Worm (Caenorhabditis elegans) whole organism, L2 larva: ENCODE data around the gene pyt-1.

Experiments
- F13H6.1 ChIP-seq: sonication (generic microtip); optimal IDR thresholded peaks from 2 replicates; lab custom pipeline; 2016; ENCODE audit warnings: missing genetic modification characterization, missing compliant biosample characterization
- R02D3.7 ChIP-seq: fragments of 150-350 bp; optimal IDR thresholded peaks from 2 replicates; lab custom pipeline; 2014; ENCODE audit warnings: missing biosample characterization, missing genetic modification characterization
- ZK546.5 ChIP-seq: sonication (generic microtip); optimal IDR thresholded peaks from 2 replicates; lab custom pipeline; 2017; ENCODE audit warnings: missing biosample characterization, missing genetic modification characterization
- aly-2 ChIP-seq: fragments of 150-350 bp; optimal IDR thresholded peaks from 2 replicates; lab custom pipeline; 2014; ENCODE audit warnings: missing biosample characterization, missing genetic modification characterization
- blmp-1 ChIP-seq: sonication (generic microtip); optimal IDR thresholded peaks from 2 replicates; lab custom pipeline; 2017; ENCODE audit warnings: missing genetic modification characterization, mild to moderate bottlenecking, missing compliant biosample characterization, antibody characterized with exemption, moderate library complexity; ENCODE audit not compliant: insufficient read depth
- egl-27 ChIP-seq: sonication (generic microtip); optimal IDR thresholded peaks from 3 replicates; lab custom pipeline; 2017; ENCODE audit warnings: missing biosample characterization, missing genetic modification reagents, missing genetic modification characterization
- elt-3 ChIP-seq: sonication (generic microtip); optimal IDR thresholded peaks from 2 replicates; lab custom pipeline; 2017; ENCODE audit warnings: missing biosample characterization, missing genetic modification characterization
- fos-1 ChIP-seq: fragments of 150-350 bp; optimal IDR thresholded peaks from 2 replicates; lab custom pipeline; 2014; ENCODE audit warnings: missing biosample characterization, missing genetic modification characterization
- lin-13 ChIP-seq: fragments of 150-350 bp; optimal IDR thresholded peaks from 2 replicates; lab custom pipeline; 2014; ENCODE audit warnings: missing biosample characterization, missing genetic modification reagents, missing genetic modification characterization
- lin-39 ChIP-seq: fragments of 150-350 bp; optimal IDR thresholded peaks from 2 replicates; lab custom pipeline; 2014; ENCODE audit warnings: missing biosample characterization, missing genetic modification reagents, missing genetic modification characterization
- lsy-2 ChIP-seq, 2 experiments: fragments of 150-350 bp in 1 of 2; sonication (generic microtip) in 1 of 2; optimal IDR thresholded peaks; 2 replicates each; lab custom pipeline; 2014 to 2017; ENCODE audit warnings: missing biosample characterization in 2 of 2, missing genetic modification characterization in 2 of 2
- nhr-10 ChIP-seq: sonication (generic microtip); optimal IDR thresholded peaks from 2 replicates; lab custom pipeline; 2017; ENCODE audit warnings: missing biosample characterization, missing genetic modification characterization
- nhr-12 ChIP-seq: fragments of 150-350 bp; optimal IDR thresholded peaks from 2 replicates; lab custom pipeline; 2014; ENCODE audit warnings: missing biosample characterization, missing genetic modification characterization
- nhr-129 ChIP-seq: fragments of 150-350 bp; optimal IDR thresholded peaks from 2 replicates; lab custom pipeline; 2014; ENCODE audit warnings: missing biosample characterization, missing genetic modification characterization
- nhr-21 ChIP-seq: fragments of 150-350 bp; optimal IDR thresholded peaks from 2 replicates; lab custom pipeline; 2014; ENCODE audit warnings: missing biosample characterization, missing genetic modification characterization
- nhr-23 ChIP-seq: fragments of 150-350 bp; optimal IDR thresholded peaks from 2 replicates; lab custom pipeline; 2014; ENCODE audit warnings: missing biosample characterization, missing genetic modification reagents, missing genetic modification characterization
- nhr-237 ChIP-seq: fragments of 150-350 bp; optimal IDR thresholded peaks from 2 replicates; lab custom pipeline; 2014; ENCODE audit warnings: missing biosample characterization, missing genetic modification characterization
- nhr-6 ChIP-seq: fragments of 150-350 bp; optimal IDR thresholded peaks from 2 replicates; lab custom pipeline; 2014; ENCODE audit warnings: missing biosample characterization, missing genetic modification characterization
- nhr-77 ChIP-seq: fragments of 150-350 bp; optimal IDR thresholded peaks from 2 replicates; lab custom pipeline; 2014; ENCODE audit warnings: missing biosample characterization, missing genetic modification characterization
- peb-1 ChIP-seq: fragments of 150-350 bp; optimal IDR thresholded peaks from 2 replicates; lab custom pipeline; 2014; ENCODE audit warnings: missing biosample characterization, missing genetic modification characterization
- sem-4 ChIP-seq: fragments of 150-350 bp; optimal IDR thresholded peaks from 2 replicates; lab custom pipeline; 2014; ENCODE audit warnings: missing biosample characterization, missing genetic modification reagents, missing genetic modification characterization
- sma-3 ChIP-seq: sonication (generic microtip); optimal IDR thresholded peaks from 2 replicates; lab custom pipeline; 2016; ENCODE audit warnings: missing genetic modification reagents, missing genetic modification characterization, missing compliant biosample characterization
- sma-9 ChIP-seq, 2 experiments: fragments of 150-350 bp in 1 of 2; sonication (generic microtip) in 1 of 2; optimal IDR thresholded peaks; 2 replicates each; lab custom pipeline; 2014 to 2016; ENCODE audit warnings: missing genetic modification characterization in 2 of 2, mild to moderate bottlenecking in 1 of 2, missing biosample characterization in 1 of 2, missing compliant biosample characterization in 1 of 2, missing genetic modification reagents in 1 of 2, moderate library complexity in 1 of 2
- unc-39 ChIP-seq: fragments of 150-350 bp; optimal IDR thresholded peaks from 2 replicates; lab custom pipeline; 2014; ENCODE audit warnings: missing biosample characterization, missing genetic modification characterization
- unc-55 ChIP-seq: fragments of 150-350 bp; sonication (generic microtip); optimal IDR thresholded peaks from 3 replicates; lab custom pipeline; 2014; ENCODE audit warnings: missing biosample characterization, missing genetic modification reagents, missing genetic modification characterization
- unc-62 ChIP-seq: fragments of 150-350 bp; optimal IDR thresholded peaks from 2 replicates; lab custom pipeline; 2014; ENCODE audit warnings: missing biosample characterization, missing genetic modification reagents, missing genetic modification characterization
- ztf-1 ChIP-seq: fragments of 200-800 bp; sonication (Bioruptor generic); conservative IDR thresholded peaks from 2 replicates; pipeline ENCODE4 v1.3.6; 2022; ENCODE audit warnings: missing genetic modification characterization, missing compliant biosample characterization
- ztf-11 ChIP-seq: sonication (generic microtip); optimal IDR thresholded peaks from 2 replicates; lab custom pipeline; 2017; ENCODE audit warnings: missing biosample characterization, missing genetic modification characterization
- ztf-4 ChIP-seq: fragments of 150-350 bp; optimal IDR thresholded peaks from 2 replicates; lab custom pipeline; 2014; ENCODE audit warnings: missing biosample characterization, missing genetic modification characterization

The pyt-1 gene

ce11 chrV:10246443-10246885 is 17.3 kb upstream of the pyt-1 start (continued):
- no peak for TF ChIP-seq elt-3 (tag; lab: Kevin White, UChicago)
- no peak for TF ChIP-seq sem-4
- TF ChIP-seq unc-55 (GFP tag; lab: Kevin White, UChicago), result no peak
- no peak for TF ChIP-seq lin-39 (tag; lab: Kevin White, UChicago)
- peak; percentile 47 for TF ChIP-seq nhr-6
- no peak for TF ChIP-seq peb-1 (tag; lab: Kevin White, UChicago)

ce11 chrV:10245615-10246014 is 16.5 kb upstream of the pyt-1 start:
- TF ChIP-seq ztf-4 (tag; lab: Kevin White, UChicago) (no peak), ztf-1 (GFP tag; lab: Robert Waterston, UW) (no peak), nhr-21 (tag; lab: Kevin White, UChicago) (no peak), sma-3 (GFP tag; lab: Kevin White, UChicago) (no peak), unc-62 (GFP tag; lab: Kevin White, UChicago) (no peak), ztf-11 (no peak), R02D3.7 (tag; lab: Kevin White, UChicago) (no peak), sma-9 (GFP tag; optimal IDR thresholded peaks at IDR 0.05; lab: Kevin White, UChicago) (no peak), sma-9 (tag; optimal IDR thresholded peaks at IDR 0.05; lab: Kevin White, UChicago) (no peak)

ce11 chrV:10244018-10244720 is 15.0 kb upstream of the pyt-1 start:
- TF ChIP-seq sma-9 (GFP tag; optimal IDR thresholded peaks at IDR 0.05; lab: Kevin White, UChicago) (peak; percentile 41), sma-9 (tag; optimal IDR thresholded peaks at IDR 0.05; lab: Kevin White, UChicago) (no peak), nhr-23 (tag; lab: Kevin White, UChicago) (no peak), fos-1 (tag; lab: Kevin White, UChicago) (peak; percentile 46), blmp-1 (tag; lab: Kevin White, UChicago) (no peak)
- TF ChIP-seq, all 48 proteins: peak for 2

ce11 chrV:10243105-10243504 is 14.0 kb upstream of the pyt-1 start, which contains the start of gene C12D8.9:
Gene C12D8.9 (minus strand): TSS chrV:10243205.
- TF ChIP-seq unc-39 (tag; lab: Kevin White, UChicago), result no peak
- TF ChIP-seq nhr-10 (tag; lab: Kevin White, UChicago), result no peak
- no peak for TF ChIP-seq nhr-23 (tag; lab: Kevin White, UChicago)
- TF ChIP-seq lin-13, result no peak
- no peak for TF ChIP-seq aly-2 (tag; lab: Kevin White, UChicago)
- no peak for TF ChIP-seq ZK546.5 (tag; lab: Kevin White, UChicago)
- no peak for TF ChIP-seq nhr-129 (tag; lab: Kevin White, UChicago)
- TF ChIP-seq unc-62 (GFP tag; lab: Kevin White, UChicago), result no peak
- no peak for TF ChIP-seq peb-1 (tag; lab: Kevin White, UChicago)
- TF ChIP-seq lsy-2 (tag; optimal IDR thresholded peaks at IDR 0.05; lab: Kevin White, UChicago), result no peak
- no peak for TF ChIP-seq nhr-21 (tag; lab: Kevin White, UChicago)
- no peak for TF ChIP-seq F13H6.1 (tag; lab: Kevin White, UChicago)

ce11 chrV:10241121-10241803 is 12.1 kb upstream of the pyt-1 start, which contains the start of the genes C12D8.21 and col-148:
Gene C12D8.21 (minus strand): TSS chrV:10241188.
Gene col-148 (plus strand): TSS chrV:10241753.
- TF ChIP-seq nhr-77 (tag; lab: Kevin White, UChicago) (no peak), sma-9 (GFP tag; optimal IDR thresholded peaks at IDR 0.05; lab: Kevin White, UChicago) (no peak), sma-9 (tag; optimal IDR thresholded peaks at IDR 0.05; lab: Kevin White, UChicago) (no peak), lin-13 (no peak), nhr-10 (tag; lab: Kevin White, UChicago) (no peak), nhr-237 (tag; lab: Kevin White, UChicago) (no peak), nhr-12 (no peak), F13H6.1 (tag; lab: Kevin White, UChicago) (no peak), sma-3 (GFP tag; lab: Kevin White, UChicago) (no peak), egl-27 (tag; lab: Kevin White, UChicago) (no peak)
